Worm (Caenorhabditis elegans): ENCODE results near the gene C04E6.8.

Gene C04E6.8

DNA sequence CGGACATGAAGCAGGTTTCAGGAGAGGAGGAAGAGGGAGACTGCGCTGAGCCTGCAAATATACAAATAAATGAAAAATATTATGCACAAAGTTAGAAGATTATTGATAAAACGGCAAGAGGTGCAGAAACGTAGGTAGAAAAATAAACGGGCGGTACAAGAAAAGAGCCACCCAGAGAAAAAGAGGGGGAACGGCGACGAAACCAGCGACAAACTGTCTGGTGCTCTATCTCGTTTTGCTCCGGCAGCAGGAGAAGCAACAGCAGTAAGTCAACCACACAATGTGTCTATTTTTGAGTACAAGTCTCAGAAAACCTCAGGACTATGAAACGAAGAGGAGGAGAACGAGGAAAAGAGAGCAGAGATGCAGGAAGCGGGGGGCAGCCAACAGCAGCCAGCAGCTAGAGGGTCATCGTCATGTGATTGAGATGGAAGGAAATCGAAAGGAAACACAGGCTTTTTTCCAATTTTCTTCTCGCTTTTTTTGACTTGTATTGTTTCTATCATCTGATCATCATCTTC lies 37.9 kb downstream of the C04E6.8 start, which contains the start of gene F26F12.3 (continued):
- TF ChIP-seq dpl-1 (GFP tag; optimal IDR thresholded peaks at IDR 0.05) (peak; percentile 3 to 31 (median 24)), sox-4 (tag; optimal IDR thresholded peaks at IDR 0.05) (peak; percentile 15), ztf-4 (tag; optimal IDR thresholded peaks at IDR 0.05) (no peak), fkh-4 (tag; optimal IDR thresholded peaks at IDR 0.05; ENCODE audit: borderline replicate concordance) (no peak), zag-1 (tag; optimal IDR thresholded peaks at IDR 0.05) (no peak), egl-27 (tag; optimal IDR thresholded peaks at IDR 0.05) (no peak), unc-62 (GFP tag; optimal IDR thresholded peaks at IDR 0.05) (no peak), ets-5 (GFP tag; IDR thresholded peaks at IDR 0.05) (no peak), elt-2 (tag; optimal IDR thresholded peaks at IDR 0.05) (peak; percentile 70), lin-13 (GFP tag; optimal IDR thresholded peaks at IDR 0.05) (peak; percentile 59), unc-130 (tag; optimal IDR thresholded peaks at IDR 0.05) (peak; percentile 50), aly-2 (tag; optimal IDR thresholded peaks at IDR 0.05) (no peak), nhr-85 (tag) (peak; percentile 70), nhr-28 (tag; optimal IDR thresholded peaks at IDR 0.05) (no peak), fos-1 (tag; optimal IDR thresholded peaks at IDR 0.05) (peak; percentile 10), unc-30 (tag; optimal IDR thresholded peaks at IDR 0.05) (no peak), elt-3 (tag; optimal IDR thresholded peaks at IDR 0.05) (no peak), unc-98 (GFP tag; IDR thresholded peaks at IDR 0.05) (no peak), ceh-8 (GFP tag; optimal IDR thresholded peaks at IDR 0.05) (no peak), C04F5.9 (tag; optimal IDR thresholded peaks at IDR 0.05) (peak; percentile 1), fkh-10 (GFP tag; optimal IDR thresholded peaks at IDR 0.05) (peak; percentile 76), pqm-1 (tag; optimal IDR thresholded peaks at IDR 0.05) (no peak), nhr-47 (tag; optimal IDR thresholded peaks at IDR 0.05) (peak; percentile 68), ceh-82 (tag; optimal IDR thresholded peaks at IDR 0.05) (peak; percentile 0 to 30 (median 27)), ceh-90 (tag; optimal IDR thresholded peaks at IDR 0.05) (no peak), nhr-90 (tag; optimal IDR thresholded peaks at IDR 0.05; ENCODE audit: poor library complexity) (peak; percentile 20), Y116A8C.19 (tag; optimal IDR thresholded peaks at IDR 0.05; ENCODE audit: borderline replicate concordance) (no peak), skn-1 (tag; optimal IDR thresholded peaks at IDR 0.05) (peak; percentile 41), grh-1 (GFP tag; IDR thresholded peaks at IDR 0.05) (no peak), dsc-1 (tag; optimal IDR thresholded peaks at IDR 0.05) (peak; percentile 54), sptf-1 (tag; optimal IDR thresholded peaks at IDR 0.05) (no peak), pax-3 (tag; optimal IDR thresholded peaks at IDR 0.05) (peak; percentile 39)

DNA sequence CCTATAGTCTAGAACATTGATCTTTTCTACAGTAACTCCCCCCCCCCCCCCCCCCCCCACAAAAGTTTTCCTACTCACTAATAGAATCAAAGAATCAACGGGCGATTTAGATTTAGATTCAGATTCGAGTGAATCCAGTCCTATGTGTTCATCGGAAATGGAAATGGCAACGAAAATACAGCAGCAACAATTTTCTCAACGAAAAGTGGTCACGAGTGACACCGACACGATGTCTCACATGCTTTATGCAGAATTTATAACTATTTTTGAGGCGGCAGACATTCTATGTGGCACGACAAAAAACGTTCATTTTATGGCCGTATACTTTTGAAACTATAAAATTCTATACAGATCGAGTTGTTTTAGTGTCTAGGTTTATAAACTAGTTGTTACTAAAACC lies 38.5 kb downstream of the C04E6.8 start:
- TF ChIP-seq sptf-1 (tag; optimal IDR thresholded peaks at IDR 0.05) (no peak), mep-1 (tag; optimal IDR thresholded peaks at IDR 0.05) (peak; percentile 41), blmp-1 (tag; optimal IDR thresholded peaks at IDR 0.05) (peak; percentile 6), egl-27 (tag; optimal IDR thresholded peaks at IDR 0.05) (no peak), ztf-11 (tag; optimal IDR thresholded peaks at IDR 0.05) (no peak), efl-1 (optimal IDR thresholded peaks at IDR 0.05) (no peak), efl-1 (GFP tag; optimal IDR thresholded peaks at IDR 0.05 in 1 of 2) (peak in 1 of 2 experiments; percentile 78), F16B12.6 (tag; optimal IDR thresholded peaks at IDR 0.05) (no peak), lin-14 (GFP tag; optimal IDR thresholded peaks at IDR 0.05) (peak; percentile 23), dpl-1 (GFP tag; optimal IDR thresholded peaks at IDR 0.05) (no peak), irx-1 (tag; optimal IDR thresholded peaks at IDR 0.05) (no peak), snu-23 (GFP tag; optimal IDR thresholded peaks at IDR 0.05) (no peak), fkh-8 (tag; optimal IDR thresholded peaks at IDR 0.05) (peak; percentile 58), unc-86 (tag; optimal IDR thresholded peaks at IDR 0.05) (peak; percentile 39), lin-15B (tag; optimal IDR thresholded peaks at IDR 0.05) (no peak), aly-2 (tag; optimal IDR thresholded peaks at IDR 0.05) (no peak), ztf-4 (tag; optimal IDR thresholded peaks at IDR 0.05) (peak; percentile 32), isw-1 (GFP tag; IDR thresholded peaks at IDR 0.05) (no peak)
